Worm (Caenorhabditis elegans): ENCODE data around the gene aqp-5.

The aqp-5 gene

DNA sequence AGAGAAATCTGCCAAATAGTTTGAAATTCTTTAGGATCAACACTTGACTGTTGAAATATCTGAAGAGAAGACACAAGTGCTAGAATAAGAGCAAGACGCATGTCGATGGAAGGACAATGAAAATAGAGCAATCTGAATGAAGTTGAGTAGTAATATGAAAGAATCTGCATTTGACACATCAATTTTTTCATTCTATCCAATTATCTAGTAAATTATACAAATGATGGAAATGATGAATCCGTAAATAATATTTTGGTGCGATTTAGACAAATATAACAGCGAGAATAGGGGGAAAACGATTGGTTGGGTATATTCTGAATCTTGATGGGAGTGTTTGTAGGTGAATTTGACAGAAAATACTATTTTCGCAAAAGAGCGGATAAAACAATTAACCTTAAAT is 41.2 kb downstream of the aqp-5 start, which contains the start of gene txt-10:
Gene txt-10, minus strand, starts transcription at position 101 of the 400 bp plus-strand sequence.
- no peak for TF ChIP-seq ztf-23 (GFP tag; IDR thresholded peaks at IDR 0.05)
- no peak for TF ChIP-seq tab-1 (GFP tag; IDR thresholded peaks at IDR 0.05)
- no peak for TF ChIP-seq klf-2 (GFP tag; conservative IDR thresholded peaks at IDR 0.05)
- no peak for TF ChIP-seq ztf-29 (GFP tag; IDR thresholded peaks at IDR 0.05)
- no peak for TF ChIP-seq flt-1 (GFP tag; IDR thresholded peaks at IDR 0.05)

DNA sequence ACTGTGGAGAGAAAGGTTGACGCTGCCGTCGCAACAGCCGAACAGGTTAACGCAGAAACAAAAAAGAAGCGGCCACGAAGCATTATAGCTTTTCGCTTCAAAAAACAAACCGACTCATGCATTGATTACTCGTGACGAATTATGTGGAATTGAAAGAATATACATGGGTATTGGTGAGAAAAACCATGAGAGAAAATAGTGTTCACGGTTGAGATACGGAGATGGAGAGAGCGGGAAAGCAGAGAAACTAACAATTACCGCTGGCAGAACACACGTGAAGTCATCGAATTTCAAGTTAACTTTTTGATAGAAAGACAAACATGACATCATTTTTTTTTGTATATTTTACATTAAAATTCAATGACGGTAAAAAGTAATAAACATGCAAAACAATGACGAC is 43.8 kb downstream of the aqp-5 start:
- no peak for TF ChIP-seq ztf-23 (GFP tag; IDR thresholded peaks at IDR 0.05)
- TF ChIP-seq ztf-29 (GFP tag; IDR thresholded peaks at IDR 0.05), result no peak
- TF ChIP-seq med-1 (GFP tag; optimal IDR thresholded peaks at IDR 0.05; ENCODE audit: insufficient read depth), result no peak
- TF ChIP-seq tab-1 (GFP tag; IDR thresholded peaks at IDR 0.05), result no peak
- TF ChIP-seq cog-1 (tag; optimal IDR thresholded peaks at IDR 0.05), result no peak
- TF ChIP-seq klf-2 (GFP tag; conservative IDR thresholded peaks at IDR 0.05), result no peak
- no peak for TF ChIP-seq T22C8.4 (GFP tag; IDR thresholded peaks at IDR 0.05)
- TF ChIP-seq flt-1 (GFP tag; IDR thresholded peaks at IDR 0.05), result no peak
- TF ChIP-seq ref-1 (GFP tag; conservative IDR thresholded peaks at IDR 0.05), result no peak

DNA sequence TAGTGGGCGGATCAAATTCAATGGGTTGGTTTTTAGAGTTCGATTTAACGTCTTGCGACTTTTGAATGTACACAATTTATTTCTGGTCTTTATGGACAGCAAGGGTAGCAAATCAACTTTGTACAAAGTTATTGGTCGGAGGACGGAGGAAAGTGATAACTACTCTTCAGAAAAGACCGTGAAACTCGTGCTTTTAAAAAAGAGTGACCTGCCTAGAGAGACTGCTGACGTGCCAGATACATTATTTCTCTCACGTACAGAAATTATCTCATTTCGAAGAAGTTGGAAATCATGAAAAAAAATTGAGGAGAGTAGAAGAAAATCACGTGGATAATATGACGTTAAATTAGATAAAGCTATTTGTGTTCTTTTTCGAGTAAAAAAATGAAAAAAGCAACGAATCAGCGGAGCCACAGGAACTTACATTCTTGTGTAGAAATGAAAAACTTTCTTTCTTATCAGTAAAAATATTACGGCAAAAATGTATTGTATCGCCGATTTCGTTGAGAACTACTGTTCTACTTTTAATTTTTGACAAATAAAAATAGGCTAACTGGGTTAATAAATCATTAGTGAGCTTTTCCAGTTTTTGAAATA is 44.6 kb downstream of the aqp-5 start, which contains the start of gene ppm-1.A:
Gene ppm-1.A, minus strand, starts transcription at position 294 of the 597 bp plus-strand sequence.
- no peak for TF ChIP-seq klf-2 (GFP tag; conservative IDR thresholded peaks at IDR 0.05)
- TF ChIP-seq ztf-29 (GFP tag; IDR thresholded peaks at IDR 0.05), result no peak
- TF ChIP-seq cog-1 (tag; optimal IDR thresholded peaks at IDR 0.05), result no peak
- TF ChIP-seq ztf-23 (GFP tag; IDR thresholded peaks at IDR 0.05), result no peak
- TF ChIP-seq med-1 (GFP tag; optimal IDR thresholded peaks at IDR 0.05; ENCODE audit: insufficient read depth), result no peak
- no peak for TF ChIP-seq T22C8.4 (GFP tag; IDR thresholded peaks at IDR 0.05)
- TF ChIP-seq tab-1 (GFP tag; IDR thresholded peaks at IDR 0.05), result no peak
- no peak for TF ChIP-seq ref-1 (GFP tag; conservative IDR thresholded peaks at IDR 0.05)
- no peak for TF ChIP-seq flt-1 (GFP tag; IDR thresholded peaks at IDR 0.05)

DNA sequence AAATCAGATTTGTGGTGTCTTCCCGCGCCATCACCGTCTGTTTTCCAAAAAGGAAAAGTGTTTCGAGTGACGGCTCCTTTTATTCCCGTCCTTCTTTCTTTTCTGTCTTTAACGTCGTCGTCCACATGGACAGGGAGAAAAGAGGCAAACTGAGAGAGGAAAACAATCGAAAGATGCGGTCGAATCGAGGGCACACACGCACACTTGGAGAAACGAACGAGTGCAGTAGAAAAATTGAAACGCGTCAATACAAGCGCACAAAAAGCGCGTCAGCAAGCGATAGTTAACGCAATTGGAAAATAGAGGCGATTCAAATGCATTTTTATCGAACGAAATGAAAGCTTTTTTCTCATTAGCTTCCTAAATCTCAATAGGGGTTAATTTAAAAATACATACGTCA is 45.3 kb downstream of the aqp-5 start:
- TF ChIP-seq tab-1 (GFP tag; IDR thresholded peaks at IDR 0.05) (no peak), ztf-29 (GFP tag; IDR thresholded peaks at IDR 0.05) (no peak), ztf-23 (GFP tag; IDR thresholded peaks at IDR 0.05) (peak; percentile 94), med-1 (GFP tag; optimal IDR thresholded peaks at IDR 0.05; ENCODE audit: insufficient read depth) (peak; percentile 1), cog-1 (tag; optimal IDR thresholded peaks at IDR 0.05) (peak; percentile 58), ref-1 (GFP tag; conservative IDR thresholded peaks at IDR 0.05) (no peak)

DNA sequence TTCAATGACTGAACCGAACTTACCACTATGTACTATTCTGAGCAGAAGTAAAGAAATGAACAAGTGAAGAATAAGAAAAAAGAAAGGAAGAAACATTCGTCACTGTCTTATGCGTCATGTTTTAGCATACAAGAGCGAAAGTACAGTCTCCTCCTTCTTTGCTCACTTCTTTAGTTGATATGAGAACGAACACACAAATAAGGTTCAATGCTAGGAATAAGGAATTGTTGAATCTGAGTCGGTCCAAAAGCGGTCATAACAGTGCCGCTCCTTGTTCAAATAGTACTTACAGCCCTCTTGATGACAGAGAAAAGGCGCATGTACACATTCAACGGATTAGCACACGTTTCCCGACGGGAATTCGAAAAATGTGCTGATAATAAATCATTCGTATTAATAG is 47.6 kb downstream of the aqp-5 start, which contains the start of gene F25D1.8:
Gene F25D1.8, plus strand, starts transcription at position 301 of the 400 bp plus-strand sequence.
- TF ChIP-seq med-1 (GFP tag; optimal IDR thresholded peaks at IDR 0.05; ENCODE audit: insufficient read depth), result no peak
- TF ChIP-seq klf-2 (GFP tag; conservative IDR thresholded peaks at IDR 0.05), result no peak

DNA sequence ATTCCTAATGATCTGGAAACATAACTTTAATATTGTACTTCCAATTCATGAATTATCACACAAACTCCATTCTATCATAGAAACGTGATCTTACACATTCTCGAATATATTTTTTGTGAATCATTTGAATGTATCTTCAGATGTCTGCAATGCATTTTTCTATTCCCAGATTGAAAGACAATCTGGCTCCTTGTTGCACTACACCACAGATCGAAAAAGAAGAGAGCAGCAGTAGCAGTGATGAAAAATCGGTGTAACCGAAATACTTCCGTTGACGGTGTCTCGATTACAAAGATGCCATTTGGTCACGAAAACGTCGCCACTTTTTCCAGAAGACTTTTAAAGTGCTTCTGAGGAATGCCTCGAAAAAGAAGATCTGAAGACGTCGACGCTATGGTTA is 48.5 kb downstream of the aqp-5 start, which contains the start of gene degt-1:
Gene degt-1, plus strand, starts transcription at position 301 of the 400 bp plus-strand sequence.
- TF ChIP-seq med-1 (GFP tag; optimal IDR thresholded peaks at IDR 0.05; ENCODE audit: insufficient read depth), result no peak
- no peak for TF ChIP-seq T22C8.4 (GFP tag; IDR thresholded peaks at IDR 0.05)
- TF ChIP-seq flt-1 (GFP tag; IDR thresholded peaks at IDR 0.05), result no peak
- no peak for TF ChIP-seq ztf-29 (GFP tag; IDR thresholded peaks at IDR 0.05)
- no peak for TF ChIP-seq tab-1 (GFP tag; IDR thresholded peaks at IDR 0.05)
- TF ChIP-seq cog-1 (tag; optimal IDR thresholded peaks at IDR 0.05), result no peak
- no peak for TF ChIP-seq ztf-23 (GFP tag; IDR thresholded peaks at IDR 0.05)
